Worm (Caenorhabditis elegans): Measurements from ENCODE around the gene col-125.

Gene col-125

DNA sequence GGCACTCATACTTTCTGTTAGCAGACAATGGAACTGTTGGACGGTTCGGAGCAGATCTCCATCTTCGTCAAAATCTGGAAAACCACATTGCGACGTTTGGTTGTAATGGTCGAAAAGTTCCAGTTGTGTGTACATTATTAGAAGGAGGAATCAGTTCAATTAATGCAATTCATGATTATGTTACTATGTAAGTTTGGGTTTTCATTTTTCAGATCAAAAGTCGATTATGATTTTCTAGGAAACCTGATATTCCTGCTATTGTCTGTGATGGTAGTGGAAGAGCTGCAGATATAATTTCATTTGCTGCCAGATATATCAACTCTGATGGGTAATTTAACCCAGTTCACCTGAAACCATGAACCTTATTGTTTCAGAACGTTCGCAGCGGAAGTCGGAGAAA is 50.7 kb downstream of the col-125 start:
- TF ChIP-seq F52B5.7 (tag; optimal IDR thresholded peaks at IDR 0.05) (no peak), egl-18 (GFP tag; IDR thresholded peaks at IDR 0.05) (no peak), nhr-120 (GFP tag; IDR thresholded peaks at IDR 0.05) (no peak), hlh-26 (GFP tag; conservative IDR thresholded peaks at IDR 0.05) (no peak), ztf-6 (GFP tag; IDR thresholded peaks at IDR 0.05) (no peak), hlh-12 (tag; optimal IDR thresholded peaks at IDR 0.05) (no peak), atf-7 (tag; optimal IDR thresholded peaks at IDR 0.05) (no peak), cebp-2 (GFP tag; IDR thresholded peaks at IDR 0.05) (no peak), xnd-1 (tag; optimal IDR thresholded peaks at IDR 0.05) (no peak), hmg-20 (GFP tag; IDR thresholded peaks at IDR 0.05) (no peak)

All from whole organism, young adult.